Fruit fly (Drosophila melanogaster) whole organism, prepupa: ENCODE data around the gene CG42869.
A peak's percentile ranks its signal among the peaks of the same experiment; 100 is the strongest.

Experiments used
- Blimp-1 ChIP-seq: fragments of 200-800 bp; sonication (Bioruptor generic); optimal IDR thresholded peaks from 3 replicates; lab custom pipeline; 2017; ENCODE audit warnings: missing biosample characterization, missing genetic modification characterization, mild to moderate bottlenecking, moderate library complexity, missing genetic modification reagents
- CG10631 ChIP-seq: fragments of 200-800 bp; sonication (Bioruptor generic); optimal IDR thresholded peaks from 2 replicates; lab custom pipeline; 2016; ENCODE audit warnings: missing biosample characterization, missing genetic modification characterization
- CG10669 ChIP-seq: fragments of 200-800 bp; sonication (Bioruptor generic); optimal IDR thresholded peaks from 3 replicates; lab custom pipeline; 2018; ENCODE audit warnings: missing biosample characterization, mild to moderate bottlenecking, missing genetic modification characterization, moderate library complexity
- CG11294 ChIP-seq: fragments of 200-800 bp; sonication (Bioruptor generic); IDR thresholded peaks from 2 replicates; pipeline ENCODE4 v1.3.6; 2022; ENCODE audit warnings: missing biosample characterization, missing genetic modification characterization
- CG11762 ChIP-seq: fragments of 200-800 bp; sonication (Bioruptor generic); optimal IDR thresholded peaks from 3 replicates; lab custom pipeline; 2016; ENCODE audit warnings: missing biosample characterization, missing genetic modification characterization; ENCODE audit not compliant: insufficient read depth
- CG11902 ChIP-seq: fragments of 200-800 bp; sonication (Bioruptor generic); optimal IDR thresholded peaks from 3 replicates; lab custom pipeline; 2016; ENCODE audit warnings: missing biosample characterization, missing genetic modification characterization
- CG15336 ChIP-seq: fragments of 200-800 bp; sonication (Bioruptor generic); IDR thresholded peaks from 2 replicates; pipeline ENCODE4 v1.3.6; 2022; ENCODE audit warnings: missing biosample characterization, missing genetic modification characterization
- CG16779 ChIP-seq: fragments of 200-800 bp; sonication (Bioruptor generic); optimal IDR thresholded peaks from 3 replicates; lab custom pipeline; 2017; ENCODE audit warnings: missing biosample characterization, mild to moderate bottlenecking, missing genetic modification characterization
- CG3032 ChIP-seq: fragments of 200-800 bp; optimal IDR thresholded peaks from 2 replicates; lab custom pipeline; 2019; ENCODE audit warnings: missing biosample characterization, mild to moderate bottlenecking, missing genetic modification characterization, moderate library complexity
- CG31627 ChIP-seq: fragments of 200-800 bp; sonication (Bioruptor generic); optimal IDR thresholded peaks from 3 replicates; lab custom pipeline; 2016; ENCODE audit warnings: missing biosample characterization, missing genetic modification characterization
- CG32006 ChIP-seq: fragments of 200-800 bp; sonication (Bioruptor generic); optimal IDR thresholded peaks from 3 replicates; lab custom pipeline; 2017; ENCODE audit warnings: missing biosample characterization, mild to moderate bottlenecking, missing genetic modification characterization
- CG34406 ChIP-seq: fragments of 200-800 bp; sonication (Bioruptor generic); optimal IDR thresholded peaks from 3 replicates; lab custom pipeline; 2016; ENCODE audit warnings: missing biosample characterization, missing genetic modification characterization
- CG3919 ChIP-seq: fragments of 200-800 bp; sonication (Bioruptor generic); optimal IDR thresholded peaks from 3 replicates; lab custom pipeline; 2016; ENCODE audit warnings: missing biosample characterization, missing genetic modification characterization
- CG4318 ChIP-seq: fragments of 200-800 bp; sonication (Bioruptor generic); optimal IDR thresholded peaks from 3 replicates; lab custom pipeline; 2017; ENCODE audit warnings: missing biosample characterization, mild to moderate bottlenecking, missing genetic modification characterization
- CG6163 ChIP-seq: fragments of 200-800 bp; sonication (Bioruptor generic); IDR thresholded peaks from 3 replicates; pipeline ENCODE4 v1.3.6; 2022; ENCODE audit warnings: missing biosample characterization, missing genetic modification characterization
- CG6276 ChIP-seq: fragments of 200-800 bp; sonication (Bioruptor generic); optimal IDR thresholded peaks from 2 replicates; lab custom pipeline; 2017; ENCODE audit warnings: missing biosample characterization, mild to moderate bottlenecking, missing genetic modification characterization
- CG6808 ChIP-seq: fragments of 200-800 bp; sonication (Bioruptor generic); optimal IDR thresholded peaks from 3 replicates; lab custom pipeline; 2017; ENCODE audit warnings: missing biosample characterization, missing genetic modification characterization, mild to moderate bottlenecking, moderate library complexity, missing genetic modification reagents
- CG6854 ChIP-seq: fragments of 200-800 bp; sonication (Bioruptor generic); optimal IDR thresholded peaks from 2 replicates; lab custom pipeline; 2017; ENCODE audit warnings: missing biosample characterization, mild to moderate bottlenecking, missing genetic modification characterization
- CG7368 ChIP-seq: fragments of 200-800 bp; sonication (Bioruptor generic); optimal IDR thresholded peaks from 3 replicates; lab custom pipeline; 2016; ENCODE audit warnings: missing biosample characterization, missing genetic modification characterization
- CG8119 ChIP-seq: fragments of 200-800 bp; sonication (Bioruptor generic); IDR thresholded peaks from 3 replicates; pipeline ENCODE4 v1.3.6; 2022; ENCODE audit warnings: missing biosample characterization, missing genetic modification characterization
- CG8319 ChIP-seq: fragments of 200-800 bp; sonication (Bioruptor generic); optimal IDR thresholded peaks from 3 replicates; lab custom pipeline; 2016; ENCODE audit warnings: missing biosample characterization, missing genetic modification characterization
- CG8632 ChIP-seq: fragments of 200-800 bp; sonication (Bioruptor generic); optimal IDR thresholded peaks from 3 replicates; lab custom pipeline; 2016; ENCODE audit warnings: missing biosample characterization, missing genetic modification characterization
- CG9139 ChIP-seq: fragments of 200-800 bp; sonication (Bioruptor generic); optimal IDR thresholded peaks from 3 replicates; lab custom pipeline; 2017; ENCODE audit warnings: missing biosample characterization, mild to moderate bottlenecking, missing genetic modification characterization
- Eip75B ChIP-seq: fragments of 200-800 bp; sonication (Bioruptor generic); optimal IDR thresholded peaks from 3 replicates; lab custom pipeline; 2016; ENCODE audit warnings: missing biosample characterization, missing genetic modification characterization
- Eip78C ChIP-seq: fragments of 200-800 bp; sonication (Bioruptor generic); peaks from one replicate; lab custom pipeline; 2016; ENCODE audit warnings: missing biosample characterization, missing genetic modification characterization
- Eip93F ChIP-seq: fragments of 200-800 bp; sonication (Bioruptor generic); optimal IDR thresholded peaks from 2 replicates; lab custom pipeline; 2016; ENCODE audit warnings: missing biosample characterization, mild to moderate bottlenecking, missing genetic modification characterization
- Ets96B ChIP-seq: fragments of 200-800 bp; optimal IDR thresholded peaks from 2 replicates; lab custom pipeline; 2019; ENCODE audit warnings: missing biosample characterization, mild to moderate bottlenecking, missing genetic modification characterization, moderate library complexity
- Gug ChIP-seq: fragments of 200-800 bp; sonication (Bioruptor generic); IDR thresholded peaks from 2 replicates; pipeline ENCODE4 v1.3.6; 2022; ENCODE audit warnings: missing biosample characterization, missing genetic modification characterization
- Hr38 ChIP-seq: sonication (Bioruptor generic); optimal IDR thresholded peaks from 2 replicates; lab custom pipeline; 2016; ENCODE audit warnings: missing biosample characterization, missing genetic modification characterization
- OdsH ChIP-seq: fragments of 200-800 bp; sonication (Bioruptor generic); optimal IDR thresholded peaks from 3 replicates; lab custom pipeline; 2016; ENCODE audit warnings: missing biosample characterization, missing genetic modification characterization
- Smox ChIP-seq: fragments of 200-800 bp; sonication (Bioruptor generic); optimal IDR thresholded peaks from 3 replicates; lab custom pipeline; 2016; ENCODE audit warnings: missing biosample characterization, missing genetic modification characterization
- Sox102F ChIP-seq: fragments of 200-800 bp; sonication (Bioruptor generic); optimal IDR thresholded peaks from 2 replicates; lab custom pipeline; 2016; ENCODE audit warnings: missing biosample characterization, mild to moderate bottlenecking, missing genetic modification characterization
- Sox14 ChIP-seq: fragments of 200-800 bp; sonication (Bioruptor generic); optimal IDR thresholded peaks from 3 replicates; lab custom pipeline; 2016; ENCODE audit warnings: missing biosample characterization, missing genetic modification characterization
- achi ChIP-seq: fragments of 200-800 bp; sonication (Bioruptor generic); optimal IDR thresholded peaks from 3 replicates; lab custom pipeline; 2016; ENCODE audit warnings: missing biosample characterization, missing genetic modification characterization
- acj6 ChIP-seq: fragments of 200-800 bp; sonication (Bioruptor generic); optimal IDR thresholded peaks from 3 replicates; lab custom pipeline; 2016; ENCODE audit warnings: missing biosample characterization, missing genetic modification characterization
- dac ChIP-seq: fragments of 200-800 bp; sonication (Bioruptor generic); optimal IDR thresholded peaks from 2 replicates; lab custom pipeline; 2017; ENCODE audit warnings: missing biosample characterization, mild to moderate bottlenecking, missing genetic modification characterization
- dsx ChIP-seq: fragments of 200-800 bp; optimal IDR thresholded peaks from 3 replicates; lab custom pipeline; 2019; ENCODE audit warnings: missing biosample characterization, mild to moderate bottlenecking, missing genetic modification characterization, moderate library complexity; ENCODE audit not compliant: poor library complexity, severe bottlenecking
- eg ChIP-seq: fragments of 200-800 bp; sonication (Bioruptor generic); IDR thresholded peaks from 3 replicates; pipeline ENCODE4 v1.3.6; 2022; ENCODE audit warnings: missing biosample characterization, missing genetic modification characterization
- fd59A ChIP-seq: fragments of 200-800 bp; sonication (Bioruptor generic); optimal IDR thresholded peaks from 2 replicates; lab custom pipeline; 2017; ENCODE audit warnings: missing biosample characterization, mild to moderate bottlenecking, missing genetic modification characterization, missing genetic modification reagents
- fd85E ChIP-seq: fragments of 200-800 bp; sonication (Bioruptor generic); optimal IDR thresholded peaks from 3 replicates; lab custom pipeline; 2016; ENCODE audit warnings: missing biosample characterization, missing genetic modification characterization
- fkh ChIP-seq: fragments of 200-800 bp; sonication (Bioruptor generic); optimal IDR thresholded peaks from 3 replicates; lab custom pipeline; 2017; ENCODE audit warnings: missing biosample characterization, mild to moderate bottlenecking, missing genetic modification characterization, moderate library complexity
- lz ChIP-seq: fragments of 200-800 bp; sonication (Bioruptor generic); optimal IDR thresholded peaks from 3 replicates; lab custom pipeline; 2016; ENCODE audit warnings: missing biosample characterization, missing genetic modification characterization
- net ChIP-seq: fragments of 200-800 bp; sonication (Bioruptor generic); optimal IDR thresholded peaks from 3 replicates; lab custom pipeline; 2016; ENCODE audit warnings: missing biosample characterization, missing genetic modification characterization
- pdm3 ChIP-seq: fragments of 200-800 bp; sonication (Bioruptor generic); optimal IDR thresholded peaks from 3 replicates; lab custom pipeline; 2016; ENCODE audit warnings: missing biosample characterization, missing genetic modification characterization
- salr ChIP-seq, 2 experiments: fragments of 200-800 bp; sonication (Bioruptor generic); optimal IDR thresholded peaks; 3 replicates each; lab custom pipeline; 2016 to 2018; ENCODE audit warnings: missing biosample characterization in 2 of 2, missing genetic modification characterization in 2 of 2, mild to moderate bottlenecking in 1 of 2
- spab ChIP-seq: fragments of 200-800 bp; sonication (Bioruptor generic); optimal IDR thresholded peaks from 2 replicates; lab custom pipeline; 2017; ENCODE audit warnings: missing biosample characterization, mild to moderate bottlenecking, missing genetic modification characterization, missing genetic modification reagents
- ss ChIP-seq, 2 experiments: fragments of 200-800 bp; sonication (Bioruptor generic); optimal IDR thresholded peaks; 2 replicates in 1 of 2; 3 replicates in 1 of 2; lab custom pipeline; 2017 to 2018; ENCODE audit warnings: mild to moderate bottlenecking in 2 of 2, missing biosample characterization in 2 of 2, missing genetic modification characterization in 2 of 2, moderate library complexity in 1 of 2
- svp ChIP-seq: fragments of 200-800 bp; sonication (Bioruptor generic); peaks from one replicate; lab custom pipeline; 2016; ENCODE audit warnings: missing biosample characterization, missing genetic modification characterization
- vri ChIP-seq: fragments of 200-800 bp; sonication (Bioruptor generic); optimal IDR thresholded peaks from 3 replicates; lab custom pipeline; 2016; ENCODE audit warnings: missing biosample characterization, mild to moderate bottlenecking, missing genetic modification characterization

CG42869 gene

dm6 chr3R:21722457-21722856 lies 14.2 kb downstream of the CG42869 start (continued):
- no peak for TF ChIP-seq net (GFP tag; lab: Kevin White, UChicago)
- TF ChIP-seq, all 60 proteins: peak for 12

DNA sequence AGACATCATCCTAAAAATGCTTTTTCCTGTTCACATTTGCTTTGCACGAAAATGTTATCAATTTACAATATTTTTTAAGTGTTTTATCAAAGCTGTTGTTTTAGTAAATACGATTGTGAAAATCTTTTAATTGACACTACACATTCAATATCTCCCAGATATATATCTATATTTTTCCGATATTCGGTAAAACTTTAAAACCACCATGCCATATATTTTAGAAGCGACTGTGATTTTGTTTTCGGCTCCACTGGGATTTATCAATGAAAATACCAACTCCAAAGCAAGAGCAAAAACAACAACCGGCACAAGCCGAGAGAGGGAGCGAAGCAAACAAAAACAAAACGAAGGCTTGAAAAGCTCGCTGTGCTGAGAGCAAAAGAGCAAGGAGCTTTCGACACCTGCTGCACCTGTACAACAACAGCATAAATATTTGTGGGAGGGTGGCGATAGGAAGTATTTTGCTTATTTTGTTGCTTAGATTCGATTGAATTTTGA lies 16.7 kb downstream of the CG42869 start:
- TF ChIP-seq net (GFP tag; lab: Kevin White, UChicago) = peak; percentile 88
- TF ChIP-seq CG6163 (GFP tag; lab: Robert Waterston, UW) = peak; percentile 83
- TF ChIP-seq Sox102F (GFP tag; lab: Kevin White, UChicago) = peak; percentile 86
- TF ChIP-seq CG10669 (GFP tag; lab: Kevin White, UChicago) = peak; percentile 79
- TF ChIP-seq Eip93F (GFP tag; lab: Kevin White, UChicago) = no peak
- TF ChIP-seq CG8632 (GFP tag; lab: Kevin White, UChicago) = peak; percentile 76
- TF ChIP-seq eg = peak; percentile 80
- peak; percentile 47 to 86 for TF ChIP-seq salr (GFP tag; optimal IDR thresholded peaks at IDR 0.05; lab: Kevin White, UChicago)
- TF ChIP-seq Sox14 (GFP tag; lab: Kevin White, UChicago) = peak; percentile 88
- TF ChIP-seq CG15336 (GFP tag; lab: Robert Waterston, UW) = peak; percentile 89
- peak; percentile 80 for TF ChIP-seq pdm3 (GFP tag; lab: Kevin White, UChicago)
- TF ChIP-seq Ets96B (tag; lab: Kevin White, UChicago) = peak; percentile 79
- peak; percentile 4 for TF ChIP-seq CG9139 (GFP tag; lab: Kevin White, UChicago)
- TF ChIP-seq Eip78C = peak; percentile 97
- peak; percentile 82 for TF ChIP-seq CG6276 (GFP tag; lab: Kevin White, UChicago)
- no peak for TF ChIP-seq Hr38 (GFP tag; lab: Kevin White, UChicago)
- TF ChIP-seq ss (GFP tag; optimal IDR thresholded peaks at IDR 0.05; lab: Kevin White, UChicago) = peak; percentile 65 to 71
- peak; percentile 75 for TF ChIP-seq dsx (GFP tag; lab: Kevin White, UChicago)
- TF ChIP-seq lz (GFP tag; lab: Kevin White, UChicago) = peak; percentile 87
- TF ChIP-seq CG31627 (GFP tag; lab: Kevin White, UChicago) = peak; percentile 88
- TF ChIP-seq CG7368 (GFP tag; lab: Kevin White, UChicago) = peak; percentile 71
- TF ChIP-seq CG11294 (GFP tag; lab: Robert Waterston, UW) = no peak; the same call in 1 of the 2 replicates
- peak; percentile 83 for TF ChIP-seq CG34406 (GFP tag; lab: Kevin White, UChicago)
- TF ChIP-seq CG11762 = peak; percentile 75
- TF ChIP-seq CG3032 (tag; lab: Kevin White, UChicago) = peak; percentile 79
- peak; percentile 80 for TF ChIP-seq CG4318
- TF ChIP-seq Smox = peak; percentile 88
- peak; percentile 68 for TF ChIP-seq vri (GFP tag; lab: Kevin White, UChicago)
- TF ChIP-seq Eip75B (GFP tag; lab: Kevin White, UChicago) = peak; percentile 82
- TF ChIP-seq CG3919 (GFP tag; lab: Kevin White, UChicago) = peak; percentile 84
- peak; percentile 90 for TF ChIP-seq CG32006
- TF ChIP-seq CG10631 (GFP tag; lab: Kevin White, UChicago) = peak; percentile 79
- TF ChIP-seq CG11902 (GFP tag; lab: Kevin White, UChicago) = peak; percentile 50
- TF ChIP-seq CG6854 = peak; percentile 42
- TF ChIP-seq dac = peak; percentile 80
- peak; percentile 74 for TF ChIP-seq spab (GFP tag; lab: Kevin White, UChicago)
- TF ChIP-seq achi (GFP tag; lab: Kevin White, UChicago) = peak; percentile 86
- TF ChIP-seq Blimp-1 (GFP tag; lab: Kevin White, UChicago) = peak; percentile 56
- peak; percentile 83 for TF ChIP-seq OdsH (GFP tag; lab: Kevin White, UChicago)
- peak; percentile 59 for TF ChIP-seq fd85E
- peak; percentile 70 for TF ChIP-seq Gug (GFP tag; lab: Robert Waterston, UW)
- peak; percentile 96 for TF ChIP-seq svp (GFP tag; lab: Kevin White, UChicago)
- TF ChIP-seq CG8319 (GFP tag; lab: Kevin White, UChicago) = peak; percentile 59
- TF ChIP-seq fd59A (GFP tag; lab: Kevin White, UChicago) = peak; percentile 68
- peak; percentile 69 for TF ChIP-seq CG6808 (GFP tag; lab: Kevin White, UChicago)
- peak; percentile 87 for TF ChIP-seq CG8119 (GFP tag; lab: Robert Waterston, UW)
- peak; percentile 81 for TF ChIP-seq acj6 (GFP tag; lab: Kevin White, UChicago)
- no peak for TF ChIP-seq fkh (GFP tag; lab: Kevin White, UChicago)
- TF ChIP-seq CG16779 (tag; lab: Kevin White, UChicago) = peak; percentile 57
